Fruit fly (Drosophila melanogaster) S2 (cell line): Measurements from ENCODE around the gene Pxd.

Experiments
- CG8478 ChIP-seq: fragments of >200 bp; optimal IDR thresholded peaks from 2 replicates; lab custom pipeline; 2018
- CTCF ChIP-seq, 2 experiments: fragments of >200 bp; optimal IDR thresholded peaks; 2 replicates each; lab custom pipeline; 2018

- TF ChIP-seq CTCF (optimal IDR thresholded peaks at IDR 0.05; lab: Kevin White, UChicago) (no peak), CG8478 (lab: Kevin White, UChicago) (no peak)
Measured at dm6 chr3R:17003468-17003867, 10.9 kb upstream of the Pxd start.
